Worm (Caenorhabditis elegans): ENCODE data around the gene gei-3.

DNA sequence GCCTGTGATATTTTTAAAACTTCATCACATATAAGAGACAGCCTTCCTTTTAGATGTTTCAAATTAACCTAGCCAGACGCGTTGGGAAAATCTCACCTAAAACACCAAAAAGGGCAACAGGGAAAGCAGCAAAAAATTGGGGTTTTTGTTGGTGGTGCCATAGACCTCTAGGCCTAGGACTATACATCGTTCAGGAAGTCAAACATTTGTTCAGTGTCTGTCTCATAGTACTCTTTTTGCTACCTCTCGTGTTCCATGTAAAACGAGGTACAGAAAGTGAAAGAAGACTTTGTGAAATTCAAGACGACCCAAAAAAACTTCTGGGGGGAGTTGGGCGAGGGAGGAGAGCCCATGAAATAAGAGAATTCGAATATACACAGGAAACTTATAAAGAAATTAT lies 15.6 kb upstream of the gei-3 start:
- TF ChIP-seq W03F9.2 (tag; optimal IDR thresholded peaks at IDR 0.05): no peak
- no peak for TF ChIP-seq him-1 (tag; optimal IDR thresholded peaks at IDR 0.05)
- no peak for TF ChIP-seq dao-5 (tag; optimal IDR thresholded peaks at IDR 0.05)
